Fruit fly (Drosophila melanogaster) whole organism, pupa: ENCODE data around the gene CG5391.

Experiments used
- CG10348 ChIP-seq: fragments of 200-800 bp; sonication (Bioruptor generic); IDR thresholded peaks from 2 replicates; pipeline ENCODE4 v1.3.6; 2022; ENCODE audit warnings: missing biosample characterization, missing genetic modification characterization
- CG12605 ChIP-seq: fragments of 200-800 bp; sonication (Bioruptor generic); IDR thresholded peaks from 2 replicates; pipeline ENCODE4 v1.3.6; 2022; ENCODE audit warnings: missing biosample characterization, missing genetic modification characterization
- CG13204 ChIP-seq: fragments of 200-800 bp; sonication (Bioruptor generic); optimal IDR thresholded peaks from 2 replicates; lab custom pipeline; 2018; ENCODE audit warnings: missing biosample characterization, mild to moderate bottlenecking, missing genetic modification characterization, moderate library complexity
- CG14655 ChIP-seq: fragments of 200-800 bp; sonication (Bioruptor generic); optimal IDR thresholded peaks from 3 replicates; lab custom pipeline; 2017; ENCODE audit warnings: mild to moderate bottlenecking, missing biosample characterization, missing genetic modification reagents, missing genetic modification characterization
- CG15710 ChIP-seq: fragments of 200-800 bp; sonication (Bioruptor generic); optimal IDR thresholded peaks from 2 replicates; lab custom pipeline; 2018; ENCODE audit warnings: missing biosample characterization, mild to moderate bottlenecking, missing genetic modification characterization, moderate library complexity
- CG17806 ChIP-seq: fragments of 200-800 bp; sonication (Bioruptor generic); optimal IDR thresholded peaks from 2 replicates; lab custom pipeline; 2018; ENCODE audit warnings: missing biosample characterization, mild to moderate bottlenecking, missing genetic modification characterization, moderate library complexity
- CG32121 ChIP-seq: fragments of 200-800 bp; sonication (Bioruptor generic); IDR thresholded peaks from 2 replicates; pipeline ENCODE4 v1.3.6; 2022; ENCODE audit warnings: missing biosample characterization, missing genetic modification characterization
- CG34367 ChIP-seq: fragments of 200-800 bp; sonication (Bioruptor generic); optimal IDR thresholded peaks from 2 replicates; lab custom pipeline; 2018; ENCODE audit warnings: missing biosample characterization, mild to moderate bottlenecking, missing genetic modification characterization
- CG4496 ChIP-seq: fragments of 200-800 bp; sonication (Bioruptor generic); IDR thresholded peaks from 3 replicates; pipeline ENCODE4 v1.3.6; 2022; ENCODE audit warnings: missing biosample characterization, missing genetic modification characterization
- CG8159 ChIP-seq: fragments of 200-800 bp; sonication (Bioruptor generic); optimal IDR thresholded peaks from 3 replicates; lab custom pipeline; 2018; ENCODE audit warnings: missing biosample characterization, mild to moderate bottlenecking, missing genetic modification characterization, moderate library complexity
- CG8301 ChIP-seq: fragments of 200-800 bp; sonication (Bioruptor generic); optimal IDR thresholded peaks from 2 replicates; lab custom pipeline; 2018; ENCODE audit warnings: missing biosample characterization, mild to moderate bottlenecking, missing genetic modification characterization
- CG9948 ChIP-seq: fragments of 200-800 bp; sonication (Bioruptor generic); optimal IDR thresholded peaks from 2 replicates; lab custom pipeline; 2018; ENCODE audit warnings: missing biosample characterization, mild to moderate bottlenecking, missing genetic modification characterization, moderate library complexity
- D1 ChIP-seq: fragments of 200-800 bp; sonication (Bioruptor generic); optimal IDR thresholded peaks from 2 replicates; lab custom pipeline; 2018; ENCODE audit warnings: missing biosample characterization, mild to moderate bottlenecking, missing genetic modification characterization, moderate library complexity
- EcR ChIP-seq: fragments of 200-800 bp; sonication (Bioruptor generic); optimal IDR thresholded peaks from 3 replicates; lab custom pipeline; 2019; ENCODE audit warnings: missing biosample characterization, missing genetic modification characterization, mild to moderate bottlenecking, moderate library complexity, missing genetic modification reagents
- Ets98B ChIP-seq: fragments of 200-800 bp; sonication (Bioruptor generic); IDR thresholded peaks from 2 replicates; pipeline ENCODE4 v1.3.6; 2022; ENCODE audit warnings: missing biosample characterization, missing genetic modification characterization
- Pif1A ChIP-seq: fragments of 200-800 bp; sonication (Bioruptor generic); optimal IDR thresholded peaks from 3 replicates; lab custom pipeline; 2016; ENCODE audit warnings: missing biosample characterization, missing genetic modification characterization
- Pif1B ChIP-seq: fragments of 200-800 bp; sonication (Bioruptor generic); optimal IDR thresholded peaks from 3 replicates; lab custom pipeline; 2016; ENCODE audit warnings: missing biosample characterization, missing genetic modification characterization
- Snoo ChIP-seq: fragments of 200-800 bp; sonication (Bioruptor generic); optimal IDR thresholded peaks from 3 replicates; lab custom pipeline; 2017; ENCODE audit warnings: missing biosample characterization, mild to moderate bottlenecking, missing genetic modification characterization, inconsistent platforms
- fd96Ca ChIP-seq: fragments of 200-800 bp; sonication (Bioruptor generic); IDR thresholded peaks from 3 replicates; pipeline ENCODE4 v1.3.6; 2022; ENCODE audit warnings: missing biosample characterization, missing genetic modification characterization
- gl ChIP-seq: fragments of 200-800 bp; sonication (Bioruptor generic); optimal IDR thresholded peaks from 2 replicates; lab custom pipeline; 2018; ENCODE audit warnings: missing biosample characterization, mild to moderate bottlenecking, missing genetic modification characterization
- rn ChIP-seq: fragments of 200-800 bp; sonication (Bioruptor generic); IDR thresholded peaks from 2 replicates; pipeline ENCODE4 v1.3.6; 2022; ENCODE audit warnings: missing biosample characterization, missing genetic modification characterization

Gene CG5391

DNA sequence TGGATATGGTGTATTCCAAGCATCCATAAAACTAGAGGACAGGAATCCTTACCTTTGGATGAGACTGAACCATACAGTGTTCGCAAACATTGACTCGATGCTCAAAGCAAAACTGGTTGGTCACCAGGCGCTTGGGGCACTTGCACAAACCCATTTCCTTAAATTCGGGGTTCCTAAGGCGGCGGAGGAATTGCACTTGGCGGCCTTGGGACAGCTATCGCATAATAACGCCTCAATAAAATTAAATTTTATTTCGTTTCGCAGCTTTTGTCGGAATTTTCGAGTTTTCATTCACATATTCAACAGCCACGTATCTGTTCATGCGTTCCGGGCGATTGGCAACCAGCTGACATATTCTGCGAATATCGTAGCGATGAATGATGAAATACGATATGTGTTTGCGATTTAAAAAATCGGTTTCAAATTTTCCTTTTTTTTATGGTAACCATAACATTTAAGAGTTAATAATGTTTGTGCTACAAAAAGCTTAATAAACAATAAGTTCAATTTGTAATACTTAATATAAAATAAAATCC, 31.8 kb upstream of the CG5391 start, which contains the start of gene CG5382:
Gene CG5382, minus strand, starts transcription at position 324 of the 536 bp plus-strand sequence.
- no peak for TF ChIP-seq EcR (GFP tag; lab: Kevin White, UChicago)
- TF ChIP-seq CG32121 = no peak
- no peak for TF ChIP-seq Pif1A
- TF ChIP-seq Snoo = no peak
- TF ChIP-seq CG17806 (tag; lab: Kevin White, UChicago) = no peak
- no peak for TF ChIP-seq CG13204 (GFP tag; lab: Kevin White, UChicago)
- no peak for TF ChIP-seq CG12605 (GFP tag; lab: Robert Waterston, UW)

DNA sequence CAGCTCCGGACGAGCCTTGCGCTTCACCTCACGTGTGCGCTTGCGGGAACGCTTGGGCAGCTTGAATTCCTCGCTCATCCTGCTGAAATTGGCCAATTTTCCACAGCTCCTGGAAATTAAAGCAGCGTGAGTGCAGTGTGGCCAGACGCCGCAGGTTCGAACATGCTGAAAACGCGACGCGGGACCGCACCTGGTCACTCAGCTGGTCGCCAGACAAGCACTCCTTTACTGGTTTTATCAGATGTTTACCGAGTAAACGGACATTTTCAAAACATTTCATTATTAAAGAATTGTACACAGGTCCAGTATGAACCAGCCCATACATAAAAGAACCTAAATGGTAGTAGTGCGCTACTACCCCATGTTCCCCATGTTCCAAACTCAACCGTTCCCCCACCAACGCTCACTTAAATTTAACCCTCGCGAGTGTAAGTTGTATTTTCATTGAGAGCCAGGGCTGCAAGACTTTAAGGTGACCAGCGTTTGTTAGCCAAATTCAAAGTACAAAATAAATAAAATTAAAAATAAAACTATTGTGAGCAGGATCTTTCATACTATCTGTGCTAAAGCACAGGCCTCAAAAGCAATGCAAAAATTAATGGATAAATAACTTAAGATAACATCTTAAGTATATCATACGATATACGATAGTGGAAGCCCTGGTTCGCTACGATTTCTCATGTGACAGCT, 28.4 kb upstream of the CG5391 start, which contains the start of the genes JMJD6, CG7071 and Muted:
Gene JMJD6, minus strand, starts transcription at position 154 of the 690 bp plus-strand sequence.
Gene CG7071, plus strand, starts transcription at position 403 of the 690 bp plus-strand sequence.
Gene Muted, plus strand, starts transcription at position 403 of the 690 bp plus-strand sequence.
- peak; percentile 94 for TF ChIP-seq CG4496
- TF ChIP-seq CG8301 = peak; percentile 77
- TF ChIP-seq CG34367 (tag; lab: Kevin White, UChicago) = peak; percentile 65
- peak; percentile 74 for TF ChIP-seq Pif1B (GFP tag; lab: Kevin White, UChicago)
- peak; percentile 87 for TF ChIP-seq Pif1A
- TF ChIP-seq CG17806 (tag; lab: Kevin White, UChicago) = peak; percentile 83
- peak; percentile 81 for TF ChIP-seq CG15710 (tag; lab: Kevin White, UChicago)
- peak; percentile 73 for TF ChIP-seq Snoo
- TF ChIP-seq rn = peak; percentile 82
- peak; percentile 87; the same call in 2 of the 3 replicates for TF ChIP-seq fd96Ca (GFP tag; lab: Robert Waterston, UW)
- TF ChIP-seq CG9948 (tag; lab: Kevin White, UChicago) = peak; percentile 74
- TF ChIP-seq CG12605 (GFP tag; lab: Robert Waterston, UW) = peak; percentile 36; the same call in 1 of the 2 replicates
- no peak for TF ChIP-seq D1 (tag; lab: Kevin White, UChicago)
- TF ChIP-seq CG10348 (GFP tag; lab: Robert Waterston, UW) = no peak; the same call in 1 of the 2 replicates
- TF ChIP-seq CG14655 (GFP tag; lab: Kevin White, UChicago) = peak; percentile 83
- TF ChIP-seq CG32121 = peak; percentile 85
- peak; percentile 85 for TF ChIP-seq Ets98B
- TF ChIP-seq CG8159 (tag; lab: Kevin White, UChicago) = peak; percentile 78
- TF ChIP-seq gl (tag; lab: Kevin White, UChicago) = peak; percentile 43
- no peak for TF ChIP-seq EcR (GFP tag; lab: Kevin White, UChicago)
- no peak for TF ChIP-seq CG13204 (GFP tag; lab: Kevin White, UChicago)
- TF ChIP-seq, all 21 proteins: peak for 17

DNA sequence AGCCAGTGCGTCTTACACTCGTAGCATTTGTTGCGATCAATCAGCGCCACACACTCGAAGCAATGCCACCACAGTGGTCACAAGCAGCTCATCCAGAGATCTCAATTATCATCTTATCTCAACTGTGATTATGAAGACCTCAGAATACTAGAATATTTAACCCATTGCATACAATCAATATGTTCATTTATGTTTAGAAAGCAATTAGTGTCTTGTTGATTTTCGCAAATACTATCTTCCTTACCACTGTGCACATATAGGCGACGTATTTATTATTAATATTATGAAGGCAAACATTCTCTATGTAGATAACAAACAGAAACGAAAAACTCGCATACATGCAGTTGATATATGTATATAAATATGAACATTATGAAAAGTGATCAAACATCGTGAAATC, 24.9 kb upstream of the CG5391 start:
- peak; percentile 20 for TF ChIP-seq Snoo
- peak; percentile 75 for TF ChIP-seq CG9948 (tag; lab: Kevin White, UChicago)
- TF ChIP-seq D1 (tag; lab: Kevin White, UChicago) = no peak
- TF ChIP-seq CG13204 (GFP tag; lab: Kevin White, UChicago) = no peak
- TF ChIP-seq EcR (GFP tag; lab: Kevin White, UChicago) = peak; percentile 48
- peak; percentile 94 for TF ChIP-seq Ets98B
- TF ChIP-seq CG17806 (tag; lab: Kevin White, UChicago) = peak; percentile 83
- peak; percentile 75 for TF ChIP-seq CG15710 (tag; lab: Kevin White, UChicago)
- TF ChIP-seq CG4496 = peak; percentile 95
- peak; percentile 90 for TF ChIP-seq CG32121
- peak; percentile 76 for TF ChIP-seq Pif1A
- TF ChIP-seq CG8159 (tag; lab: Kevin White, UChicago) = peak; percentile 83
- TF ChIP-seq rn = peak; percentile 76
- peak; percentile 87 for TF ChIP-seq CG12605 (GFP tag; lab: Robert Waterston, UW)
- peak; percentile 79 for TF ChIP-seq Pif1B (GFP tag; lab: Kevin White, UChicago)
- peak; percentile 89 for TF ChIP-seq fd96Ca (GFP tag; lab: Robert Waterston, UW)
- TF ChIP-seq gl (tag; lab: Kevin White, UChicago) = peak; percentile 69
- TF ChIP-seq CG14655 (GFP tag; lab: Kevin White, UChicago) = peak; percentile 78
- peak; percentile 78 for TF ChIP-seq CG34367 (tag; lab: Kevin White, UChicago)
- TF ChIP-seq CG8301 = peak; percentile 78
- TF ChIP-seq CG10348 (GFP tag; lab: Robert Waterston, UW) = peak; percentile 49; the same call in 1 of the 2 replicates

DNA sequence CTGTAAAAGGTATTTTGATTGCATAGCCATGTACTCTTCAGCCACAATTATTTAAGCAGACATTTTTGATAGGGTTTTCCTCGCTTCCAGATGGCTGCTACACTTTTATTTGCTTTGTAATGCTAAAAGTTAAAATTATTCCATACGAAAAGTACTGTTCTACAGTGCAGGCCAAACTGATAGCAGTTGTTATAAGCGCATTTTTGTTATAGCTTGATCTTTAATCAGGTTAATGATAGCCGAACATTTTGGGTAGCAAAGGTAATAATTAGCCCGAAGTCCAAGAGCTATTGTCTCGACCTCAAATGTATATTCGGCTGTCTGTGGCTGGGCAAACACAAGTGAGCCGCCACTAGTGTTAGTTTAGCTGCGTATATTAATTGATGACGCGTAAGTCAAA, 24.0 kb upstream of the CG5391 start:
- TF ChIP-seq CG17806 (tag; lab: Kevin White, UChicago) (no peak), rn (no peak), D1 (tag; lab: Kevin White, UChicago) (no peak), CG14655 (GFP tag; lab: Kevin White, UChicago) (no peak), Ets98B (no peak), CG15710 (tag; lab: Kevin White, UChicago) (no peak), CG13204 (GFP tag; lab: Kevin White, UChicago) (no peak), Snoo (no peak), CG12605 (GFP tag; lab: Robert Waterston, UW) (no peak), Pif1B (GFP tag; lab: Kevin White, UChicago) (no peak)
- TF ChIP-seq, all 21 proteins: peak for 0
